Fruit fly (Drosophila melanogaster): ENCODE results near the gene Mat89Ba.
A peak's percentile ranks its signal among the peaks of the same experiment; 100 is the strongest.

Gene Mat89Ba

DNA sequence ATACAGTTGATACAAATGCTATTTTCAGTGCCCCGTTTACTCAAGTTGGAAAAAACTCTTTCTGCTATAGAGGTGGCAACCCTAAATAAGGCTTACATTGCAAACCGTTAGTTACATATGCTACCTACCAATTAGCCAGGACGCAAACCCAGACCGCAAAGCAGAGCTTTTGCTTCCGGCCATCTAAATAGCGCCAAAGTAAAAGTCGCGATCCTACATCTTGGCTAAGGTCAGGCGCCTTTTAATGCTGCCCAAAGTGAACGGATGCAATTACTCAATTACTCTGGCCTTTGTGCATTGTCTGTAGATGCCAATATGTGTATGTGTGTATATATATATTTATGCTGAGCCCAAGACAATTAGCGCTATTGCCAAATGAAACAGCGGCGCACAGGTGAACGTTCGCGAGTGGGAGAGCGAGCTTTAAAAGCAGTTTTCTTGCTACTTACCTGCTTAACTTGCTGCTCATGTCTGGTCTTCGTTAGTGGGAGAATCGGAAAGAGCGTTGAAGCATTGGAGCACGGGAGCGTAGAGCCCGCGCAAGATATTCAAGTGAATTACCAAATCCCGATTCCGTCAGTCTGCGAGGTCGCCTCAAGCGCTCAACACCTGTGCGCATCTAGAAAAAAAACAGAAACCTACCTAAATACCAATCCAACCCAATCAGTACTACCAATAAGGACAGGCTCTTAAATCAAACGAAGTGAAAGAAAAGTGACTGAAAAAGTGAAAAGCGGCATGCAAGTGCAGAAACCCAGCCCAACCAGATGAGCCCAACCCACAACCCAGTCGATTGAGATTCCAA is 33.2 kb upstream of the Mat89Ba start, which contains the start of gene Zip89B (continued):
- no peak for TF ChIP-seq pb (GFP tag; optimal IDR thresholded peaks at IDR 0.05)
- no peak; the same call in 2 of the 3 replicates for TF ChIP-seq CG34422 (GFP tag; IDR thresholded peaks at IDR 0.05)
- peak; percentile 72 for TF ChIP-seq CG31365 (tag; optimal IDR thresholded peaks at IDR 0.05)
- TF ChIP-seq CG17912 (GFP tag; optimal IDR thresholded peaks at IDR 0.05): no peak
- no peak for TF ChIP-seq ewg (GFP tag; optimal IDR thresholded peaks at IDR 0.05)
- TF ChIP-seq CG8089 (GFP tag; optimal IDR thresholded peaks at IDR 0.05): no peak
- no peak for TF ChIP-seq CG1233 (GFP tag; optimal IDR thresholded peaks at IDR 0.05)
- TF ChIP-seq vfl (GFP tag; optimal IDR thresholded peaks at IDR 0.05): no peak
- TF ChIP-seq stwl (tag; optimal IDR thresholded peaks at IDR 0.05): peak; percentile 47
- TF ChIP-seq tx (GFP tag; optimal IDR thresholded peaks at IDR 0.05): no peak
- no peak for TF ChIP-seq slbo (GFP tag; IDR thresholded peaks at IDR 0.05)
- no peak for TF ChIP-seq shn (GFP tag; optimal IDR thresholded peaks at IDR 0.05)
- no peak for TF ChIP-seq CG12942 (GFP tag; optimal IDR thresholded peaks at IDR 0.05)
- no peak for TF ChIP-seq Abd-B (GFP tag; optimal IDR thresholded peaks at IDR 0.05)
- TF ChIP-seq Mad (GFP tag; optimal IDR thresholded peaks at IDR 0.05): no peak
- TF ChIP-seq Med (GFP tag): peak; percentile 76
- no peak for TF ChIP-seq luna (GFP tag; optimal IDR thresholded peaks at IDR 0.05)
- peak in 1 of 2 experiments; percentile 1 for TF ChIP-seq Hr78 (GFP tag; optimal IDR thresholded peaks at IDR 0.05)
- TF ChIP-seq CG16863 (GFP tag; optimal IDR thresholded peaks at IDR 0.05): no peak
- TF ChIP-seq CG7928 (GFP tag; optimal IDR thresholded peaks at IDR 0.05): no peak
- no peak for TF ChIP-seq CG12744 (GFP tag; optimal IDR thresholded peaks at IDR 0.05)
- peak; percentile 37 for TF ChIP-seq CG34376 (GFP tag; optimal IDR thresholded peaks at IDR 0.05)
- no peak for TF ChIP-seq CG14860 (GFP tag; IDR thresholded peaks at IDR 0.05; ENCODE audit: partially characterized antibody)
- TF ChIP-seq phol (tag; optimal IDR thresholded peaks at IDR 0.05): no peak
- TF ChIP-seq Pdp1 (GFP tag; optimal IDR thresholded peaks at IDR 0.05): peak in 1 of 2 experiments; percentile 56
- TF ChIP-seq dmrt99B (tag; optimal IDR thresholded peaks at IDR 0.05): no peak
- TF ChIP-seq Fer1 (GFP tag; optimal IDR thresholded peaks at IDR 0.05): peak; percentile 29
- TF ChIP-seq CG14050 (GFP tag; IDR thresholded peaks at IDR 0.05): no peak
- TF ChIP-seq CG3163 (GFP tag; optimal IDR thresholded peaks at IDR 0.05): peak; percentile 30
- peak; percentile 59 for TF ChIP-seq Ets97D (GFP tag; optimal IDR thresholded peaks at IDR 0.05)
- no peak for TF ChIP-seq lilli (GFP tag; optimal IDR thresholded peaks at IDR 0.05)
- no peak for TF ChIP-seq PHDP (tag; optimal IDR thresholded peaks at IDR 0.05)
- TF ChIP-seq CoRest (tag; optimal IDR thresholded peaks at IDR 0.05): no peak
- peak; percentile 62 for TF ChIP-seq CG12769 (tag; optimal IDR thresholded peaks at IDR 0.05)
- no peak for TF ChIP-seq CG14441 (GFP tag; IDR thresholded peaks at IDR 0.05)
- no peak for TF ChIP-seq CG10274 (GFP tag; optimal IDR thresholded peaks at IDR 0.05)
- TF ChIP-seq pan (optimal IDR thresholded peaks at IDR 0.05): no peak
- TF ChIP-seq pan (GFP tag; optimal IDR thresholded peaks at IDR 0.05 in 1 of 2, IDR thresholded peaks at IDR 0.05 in 1 of 2): no peak
- TF ChIP-seq Jarid2 (GFP tag; optimal IDR thresholded peaks at IDR 0.05): peak; percentile 91
- no peak; the same call in 1 of the 2 replicates for TF ChIP-seq CG32532 (GFP tag; IDR thresholded peaks at IDR 0.05)
- TF ChIP-seq emc (GFP tag; optimal IDR thresholded peaks at IDR 0.05): no peak
- TF ChIP-seq CG14667 (GFP tag; IDR thresholded peaks at IDR 0.05): no peak
- no peak for TF ChIP-seq CG7271 (tag; optimal IDR thresholded peaks at IDR 0.05)
- TF ChIP-seq C15 (GFP tag; IDR thresholded peaks at IDR 0.05): 0 out of 3 replicates have a peak, but pooled peaks have one; percentile 30
- no peak for TF ChIP-seq chm (GFP tag; IDR thresholded peaks at IDR 0.05)
- TF ChIP-seq trem (tag; optimal IDR thresholded peaks at IDR 0.05): no peak
- peak; percentile 28 for TF ChIP-seq lab (GFP tag; optimal IDR thresholded peaks at IDR 0.05)
- no peak for TF ChIP-seq CG2116 (GFP tag; optimal IDR thresholded peaks at IDR 0.05)
- TF ChIP-seq lmd (GFP tag; IDR thresholded peaks at IDR 0.05): no peak
